Worm (Caenorhabditis elegans) whole organism, L2 larva: ENCODE measurements around the gene srdh-1.

Experiments used
- nhr-77 ChIP-seq: fragments of 150-350 bp; optimal IDR thresholded peaks from 2 replicates; lab custom pipeline; 2014; ENCODE audit warnings: missing biosample characterization, missing genetic modification characterization
- unc-55 ChIP-seq: fragments of 150-350 bp; sonication (generic microtip); optimal IDR thresholded peaks from 3 replicates; lab custom pipeline; 2014; ENCODE audit warnings: missing biosample characterization, missing genetic modification reagents, missing genetic modification characterization
- ztf-4 ChIP-seq: fragments of 150-350 bp; optimal IDR thresholded peaks from 2 replicates; lab custom pipeline; 2014; ENCODE audit warnings: missing biosample characterization, missing genetic modification characterization

DNA sequence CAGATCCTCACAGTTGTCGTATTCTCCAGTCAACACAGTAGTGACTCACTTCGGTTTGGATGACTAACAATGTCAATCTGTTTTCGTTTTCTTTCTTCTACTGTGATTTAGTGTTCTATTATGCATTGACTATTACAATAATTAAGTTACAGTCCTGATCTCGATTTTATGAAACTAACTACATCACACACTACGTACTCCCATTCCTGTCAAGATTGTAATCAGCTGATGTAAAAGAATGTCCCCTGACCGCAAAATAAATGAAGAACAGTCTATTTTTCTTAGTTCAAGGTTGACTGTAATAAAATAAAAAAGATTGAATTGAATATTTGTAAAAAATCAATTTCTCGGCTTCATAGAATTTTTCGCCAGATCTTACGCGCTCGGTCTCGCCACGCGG, 39.1 kb upstream of the srdh-1 start:
- TF ChIP-seq unc-55 (no peak), nhr-77 (tag; lab: Kevin White, UChicago) (no peak), ztf-4 (tag; lab: Kevin White, UChicago) (no peak)
